Worm (Caenorhabditis elegans) whole organism, midembryonic: Measurements from ENCODE around the gene sec-24.2.
"Not testable (repeated sequence)": the region's sequence is repeated elsewhere in the genome, so short reads cannot be mapped to it uniquely, and the experiment has no call there.

Experiments used
- T22C8.4 ChIP-seq: fragments of 200-800 bp; sonication (Bioruptor generic); IDR thresholded peaks from 2 replicates; pipeline ENCODE4 v1.3.6; 2022; ENCODE audit warnings: missing genetic modification characterization, missing compliant biosample characterization
- cog-1 ChIP-seq: sonication (generic microtip); optimal IDR thresholded peaks from 2 replicates; lab custom pipeline; 2016; ENCODE audit warnings: missing genetic modification characterization, missing compliant biosample characterization
- flt-1 ChIP-seq: fragments of 200-800 bp; sonication (Bioruptor generic); IDR thresholded peaks from 2 replicates; pipeline ENCODE4 v1.3.6; 2022; ENCODE audit warnings: missing genetic modification characterization, missing compliant biosample characterization
- klf-2 ChIP-seq: fragments of 200-800 bp; sonication (Bioruptor generic); conservative IDR thresholded peaks from 2 replicates; pipeline ENCODE4 v1.3.6; 2022; ENCODE audit warnings: missing genetic modification reagents, missing genetic modification characterization, missing compliant biosample characterization
- med-1 ChIP-seq: sonication (generic microtip); optimal IDR thresholded peaks from 2 replicates; lab custom pipeline; 2017; ENCODE audit warnings: missing genetic modification characterization, mild to moderate bottlenecking, missing compliant biosample characterization, antibody characterized with exemption, missing genetic modification reagents; ENCODE audit not compliant: insufficient read depth
- ref-1 ChIP-seq: fragments of 200-800 bp; sonication (Bioruptor generic); conservative IDR thresholded peaks from 2 replicates; pipeline ENCODE4 v1.3.6; 2022; ENCODE audit warnings: missing genetic modification reagents, missing genetic modification characterization, missing compliant biosample characterization
- tab-1 ChIP-seq: fragments of 200-800 bp; sonication (Bioruptor generic); IDR thresholded peaks from 2 replicates; pipeline ENCODE4 v1.3.6; 2022; ENCODE audit warnings: missing genetic modification characterization, missing compliant biosample characterization
- ztf-23 ChIP-seq: fragments of 200-800 bp; sonication (Bioruptor generic); IDR thresholded peaks from 2 replicates; pipeline ENCODE4 v1.3.6; 2022; ENCODE audit warnings: missing genetic modification reagents, missing genetic modification characterization, missing compliant biosample characterization
- ztf-29 ChIP-seq: fragments of 200-800 bp; sonication (Bioruptor generic); IDR thresholded peaks from 2 replicates; pipeline ENCODE4 v1.3.6; 2022; ENCODE audit warnings: missing genetic modification reagents, missing genetic modification characterization, missing compliant biosample characterization

sec-24.2 gene

ce11 chrIV:12350235-12350634, 10.4 kb downstream of the sec-24.2 start:
- no peak for TF ChIP-seq flt-1
- TF ChIP-seq ref-1 (GFP tag; lab: Robert Waterston, UW), result no peak
- no peak for TF ChIP-seq tab-1
- no peak for TF ChIP-seq T22C8.4 (GFP tag; lab: Robert Waterston, UW)
- no peak for TF ChIP-seq klf-2 (GFP tag; lab: Robert Waterston, UW)
- TF ChIP-seq ztf-23, result no peak
- no peak for TF ChIP-seq ztf-29 (GFP tag; lab: Robert Waterston, UW)
- TF ChIP-seq med-1 (GFP tag; lab: Kevin White, UChicago), result no peak

- no peak for TF ChIP-seq tab-1
- TF ChIP-seq T22C8.4 (GFP tag; lab: Robert Waterston, UW), result no peak
- TF ChIP-seq flt-1, result no peak
- no peak for TF ChIP-seq klf-2 (GFP tag; lab: Robert Waterston, UW)
- no peak for TF ChIP-seq ztf-23
- no peak for TF ChIP-seq med-1 (GFP tag; lab: Kevin White, UChicago)
- no peak for TF ChIP-seq ref-1 (GFP tag; lab: Robert Waterston, UW)
- TF ChIP-seq ztf-29 (GFP tag; lab: Robert Waterston, UW), result no peak
- TF ChIP-seq cog-1, result no peak
Observed at ce11 chrIV:12349639-12350038, 11.0 kb downstream of the sec-24.2 start, which contains the start of gene best-22. best-22 (plus strand) TSS chrIV:12349939.

DNA sequence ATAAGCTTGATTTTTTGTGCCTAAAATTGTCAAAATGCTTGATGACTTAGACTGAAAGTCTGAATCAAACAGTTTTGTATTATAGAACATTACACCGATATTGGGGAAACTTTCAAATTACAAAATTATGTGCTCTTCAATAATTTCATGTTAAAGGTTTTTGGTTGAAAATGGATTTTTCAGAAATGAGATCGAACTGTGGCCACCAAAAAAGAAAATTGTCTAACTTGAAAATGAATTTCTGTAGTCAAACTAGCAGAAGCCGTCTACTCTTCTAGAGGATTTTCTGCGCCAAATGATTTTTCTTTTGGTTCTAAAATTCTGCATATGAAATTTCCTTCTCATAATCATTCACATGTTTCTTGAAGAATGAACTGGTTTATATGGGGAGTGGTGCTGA, 19.7 kb downstream of the sec-24.2 start:
- TF ChIP-seq klf-2 (GFP tag; lab: Robert Waterston, UW) (no peak), ref-1 (GFP tag; lab: Robert Waterston, UW) (no peak), cog-1 (no peak), flt-1 (no peak), tab-1 (no peak), T22C8.4 (GFP tag; lab: Robert Waterston, UW) (no peak)

DNA sequence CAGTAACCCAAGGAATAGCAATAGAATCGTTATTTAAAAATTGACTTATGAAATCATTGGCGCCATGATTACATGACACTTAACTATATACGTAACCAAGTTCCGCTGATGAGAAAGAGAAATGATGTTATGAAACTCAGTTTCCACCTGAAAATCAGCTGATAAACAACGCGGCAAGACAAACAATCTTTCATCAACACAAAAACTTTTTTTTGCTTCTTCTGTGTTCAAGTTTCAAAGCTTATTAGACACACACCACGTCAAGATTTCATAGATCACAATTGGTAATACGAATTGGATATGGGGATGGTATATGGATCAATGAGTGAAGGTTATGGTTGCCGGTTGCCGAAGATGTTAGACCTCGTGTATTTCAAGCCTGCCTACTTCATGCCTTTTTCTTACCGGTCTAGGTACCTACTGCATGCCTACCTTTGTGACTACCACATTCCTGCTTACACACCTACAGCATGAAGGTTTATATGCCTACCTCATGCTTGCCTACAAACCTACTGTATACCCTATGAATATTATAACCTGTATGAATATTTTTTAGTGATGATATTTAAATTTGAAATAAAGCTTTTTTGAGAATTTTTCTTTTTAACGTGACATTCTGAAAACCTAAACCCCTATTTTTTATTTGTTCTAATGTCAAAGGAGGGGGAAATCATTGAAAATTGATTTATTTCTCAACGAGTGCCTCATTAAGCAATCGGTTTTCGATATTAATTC, 23.5 kb downstream of the sec-24.2 start, which contains the start of the genes F19B6.10 and wht-5:
Gene F19B6.10, plus strand, starts transcription at position 301 of the 735 bp plus-strand sequence.
Gene wht-5, plus strand, starts transcription at position 685 of the 735 bp plus-strand sequence.
- TF ChIP-seq klf-2 (GFP tag; lab: Robert Waterston, UW), result no peak
- TF ChIP-seq ztf-23, result no peak
- TF ChIP-seq flt-1, result no peak
- no peak for TF ChIP-seq T22C8.4 (GFP tag; lab: Robert Waterston, UW)
- TF ChIP-seq med-1 (GFP tag; lab: Kevin White, UChicago), result no peak
- TF ChIP-seq tab-1, result no peak
- TF ChIP-seq ref-1 (GFP tag; lab: Robert Waterston, UW), result no peak
- TF ChIP-seq cog-1, result no peak
- no peak for TF ChIP-seq ztf-29 (GFP tag; lab: Robert Waterston, UW)

ce11 chrIV:12335798-12336197, 24.8 kb downstream of the sec-24.2 start, which contains the start of gene F19B6.1:
F19B6.1 (minus strand) TSS chrIV:12336075.
- no peak for TF ChIP-seq klf-2 (GFP tag; lab: Robert Waterston, UW)
- no peak for TF ChIP-seq ztf-23
- no peak for TF ChIP-seq ref-1 (GFP tag; lab: Robert Waterston, UW)
- no peak for TF ChIP-seq tab-1

DNA sequence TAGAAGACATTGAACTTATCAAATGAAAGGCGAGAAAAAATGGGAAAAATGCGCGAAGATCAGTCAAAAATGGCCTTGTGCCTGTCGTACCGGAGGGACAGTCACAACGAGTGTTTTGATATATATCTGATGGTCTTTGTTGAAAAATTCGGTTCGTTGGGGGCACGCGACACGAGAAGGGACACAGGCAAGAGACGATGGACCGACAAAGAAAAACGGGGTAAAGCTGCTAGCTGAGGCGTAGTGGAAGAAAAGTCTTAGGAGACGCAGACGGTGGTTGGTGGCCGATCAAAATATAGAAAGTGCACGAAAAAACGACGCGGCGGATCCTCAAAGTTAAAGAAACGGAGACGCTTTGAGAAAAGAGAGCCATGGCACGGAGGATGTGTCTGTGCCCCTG, 25.3 kb downstream of the sec-24.2 start:
- TF ChIP-seq tab-1 (no peak), cog-1 (no peak), ztf-23 (no peak), ztf-29 (GFP tag; lab: Robert Waterston, UW) (no peak), ref-1 (GFP tag; lab: Robert Waterston, UW) (no peak), med-1 (GFP tag; lab: Kevin White, UChicago) (no peak), klf-2 (GFP tag; lab: Robert Waterston, UW) (no peak), flt-1 (no peak), T22C8.4 (GFP tag; lab: Robert Waterston, UW) (no peak)

ce11 chrIV:12334708-12335107, 25.9 kb downstream of the sec-24.2 start:
- no peak for TF ChIP-seq ztf-29 (GFP tag; lab: Robert Waterston, UW)
- no peak for TF ChIP-seq med-1 (GFP tag; lab: Kevin White, UChicago)
- TF ChIP-seq ref-1 (GFP tag; lab: Robert Waterston, UW), result no peak
- no peak for TF ChIP-seq cog-1
- TF ChIP-seq ztf-23, result no peak
- TF ChIP-seq tab-1, result no peak

- no peak for TF ChIP-seq tab-1
- no peak for TF ChIP-seq klf-2 (GFP tag; lab: Robert Waterston, UW)
- TF ChIP-seq flt-1, result no peak
- TF ChIP-seq T22C8.4 (GFP tag; lab: Robert Waterston, UW), result no peak
- TF ChIP-seq cog-1, result no peak
- TF ChIP-seq med-1 (GFP tag; lab: Kevin White, UChicago), result no peak
- TF ChIP-seq ref-1 (GFP tag; lab: Robert Waterston, UW), result no peak
Observed at ce11 chrIV:12334142-12334541, 26.4 kb downstream of the sec-24.2 start.

- no peak for TF ChIP-seq ref-1 (GFP tag; lab: Robert Waterston, UW)
- TF ChIP-seq med-1 (GFP tag; lab: Kevin White, UChicago), result no peak
- TF ChIP-seq tab-1, result no peak
Observed at ce11 chrIV:12330840-12331359, 29.7 kb downstream of the sec-24.2 start, which contains the start of gene ufd-1. ufd-1 (minus strand) TSS chrIV:12330890.

- not testable (repeated sequence) for TF ChIP-seq klf-2, ref-1, ztf-29 (GFP tag; lab: Robert Waterston, UW)
Observed at ce11 chrIV:12326932-12327331, 33.7 kb downstream of the sec-24.2 start, which contains the start of gene F19B6.3. F19B6.3 (plus strand) TSS chrIV:12327232.
